Fruit fly (Drosophila melanogaster): ENCODE data around the gene CG1468.

Gene CG1468

dm6 chrX:9909384-9909783 is 31.2 kb downstream of the CG1468 start (continued):
- TF ChIP-seq CG30431 (GFP tag; optimal IDR thresholded peaks at IDR 0.05) (no peak), Opbp (GFP tag; IDR thresholded peaks at IDR 0.05; ENCODE audit: partially characterized antibody) (no peak), org-1 (GFP tag; optimal IDR thresholded peaks at IDR 0.05) (no peak), PHDP (tag; optimal IDR thresholded peaks at IDR 0.05) (no peak), NC2β (GFP tag; optimal IDR thresholded peaks at IDR 0.05) (no peak), Ada2b (GFP tag; IDR thresholded peaks at IDR 0.05) (peak; percentile 37; the same call in 1 of the 2 replicates), Ssrp (tag; optimal IDR thresholded peaks at IDR 0.05) (no peak), fd64A (GFP tag; optimal IDR thresholded peaks at IDR 0.05) (no peak), seq (GFP tag; IDR thresholded peaks at IDR 0.05) (0 out of 2 replicates have a peak, but pooled peaks have one; percentile 18), crp (GFP tag; optimal IDR thresholded peaks at IDR 0.05) (peak in 1 of 2 experiments; percentile 13), sc (optimal IDR thresholded peaks at IDR 0.05) (no peak), sc (GFP tag; optimal IDR thresholded peaks at IDR 0.05) (no peak), sob (GFP tag; IDR thresholded peaks at IDR 0.05) (no peak), tin (GFP tag; optimal IDR thresholded peaks at IDR 0.05) (no peak), CG15479 (GFP tag; optimal IDR thresholded peaks at IDR 0.05) (no peak), ci (GFP tag; IDR thresholded peaks at IDR 0.05) (peak; percentile 43; the same call in 1 of the 3 replicates), CG9797 (GFP tag; optimal IDR thresholded peaks at IDR 0.05) (no peak), maf-S (GFP tag; optimal IDR thresholded peaks at IDR 0.05) (no peak), Dad (GFP tag; optimal IDR thresholded peaks at IDR 0.05) (no peak), trh (GFP tag; optimal IDR thresholded peaks at IDR 0.05) (no peak), ase (GFP tag; IDR thresholded peaks at IDR 0.05) (0 out of 3 replicates have a peak, but pooled peaks have one; percentile 28), Hmr (GFP tag; optimal IDR thresholded peaks at IDR 0.05) (no peak), Fer1 (GFP tag; optimal IDR thresholded peaks at IDR 0.05) (no peak), CG11695 (GFP tag; IDR thresholded peaks at IDR 0.05) (no peak), nerfin-1 (tag; optimal IDR thresholded peaks at IDR 0.05) (no peak), eyg (GFP tag; optimal IDR thresholded peaks at IDR 0.05) (no peak), ash1 (GFP tag; optimal IDR thresholded peaks at IDR 0.05) (no peak), pb (GFP tag; optimal IDR thresholded peaks at IDR 0.05) (no peak), slp2 (GFP tag; optimal IDR thresholded peaks at IDR 0.05) (no peak), H2.0 (GFP tag; IDR thresholded peaks at IDR 0.05) (peak; percentile 27; the same call in 1 of the 2 replicates), nerfin-2 (GFP tag; IDR thresholded peaks at IDR 0.05; ENCODE audit: partially characterized antibody) (no peak), sna (GFP tag; IDR thresholded peaks at IDR 0.05; ENCODE audit: partially characterized antibody) (no peak), gcm2 (GFP tag; optimal IDR thresholded peaks at IDR 0.05) (no peak), Spps (tag; optimal IDR thresholded peaks at IDR 0.05) (no peak), CG10366 (GFP tag; IDR thresholded peaks at IDR 0.05) (peak; percentile 13; the same call in 1 of the 2 replicates), CG14050 (GFP tag; IDR thresholded peaks at IDR 0.05) (no peak), CG11456 (GFP tag; IDR thresholded peaks at IDR 0.05) (0 out of 3 replicates have a peak, but pooled peaks have one; percentile 49), CG4730 (GFP tag; IDR thresholded peaks at IDR 0.05) (no peak), pros (GFP tag; optimal IDR thresholded peaks at IDR 0.05) (no peak), CG11093 (GFP tag; IDR thresholded peaks at IDR 0.05) (no peak; the same call in 2 of the 3 replicates), CG6689 (GFP tag; IDR thresholded peaks at IDR 0.05) (0 out of 2 replicates have a peak, but pooled peaks have one; percentile 19), CkIIα-i1 (GFP tag; IDR thresholded peaks at IDR 0.05) (no peak), Usf (GFP tag; optimal IDR thresholded peaks at IDR 0.05) (no peak), klu (GFP tag; IDR thresholded peaks at IDR 0.05) (no peak), Six4 (GFP tag; optimal IDR thresholded peaks at IDR 0.05) (no peak), az2 (GFP tag; optimal IDR thresholded peaks at IDR 0.05) (no peak), ssp (GFP tag; IDR thresholded peaks at IDR 0.05) (no peak), bigmax (GFP tag; optimal IDR thresholded peaks at IDR 0.05) (no peak), CG11398 (GFP tag; optimal IDR thresholded peaks at IDR 0.05) (no peak), scrt (GFP tag; optimal IDR thresholded peaks at IDR 0.05) (no peak), z (GFP tag; IDR thresholded peaks at IDR 0.05) (no peak), vfl (GFP tag; optimal IDR thresholded peaks at IDR 0.05) (no peak)
